In the genomic region with DNA sequence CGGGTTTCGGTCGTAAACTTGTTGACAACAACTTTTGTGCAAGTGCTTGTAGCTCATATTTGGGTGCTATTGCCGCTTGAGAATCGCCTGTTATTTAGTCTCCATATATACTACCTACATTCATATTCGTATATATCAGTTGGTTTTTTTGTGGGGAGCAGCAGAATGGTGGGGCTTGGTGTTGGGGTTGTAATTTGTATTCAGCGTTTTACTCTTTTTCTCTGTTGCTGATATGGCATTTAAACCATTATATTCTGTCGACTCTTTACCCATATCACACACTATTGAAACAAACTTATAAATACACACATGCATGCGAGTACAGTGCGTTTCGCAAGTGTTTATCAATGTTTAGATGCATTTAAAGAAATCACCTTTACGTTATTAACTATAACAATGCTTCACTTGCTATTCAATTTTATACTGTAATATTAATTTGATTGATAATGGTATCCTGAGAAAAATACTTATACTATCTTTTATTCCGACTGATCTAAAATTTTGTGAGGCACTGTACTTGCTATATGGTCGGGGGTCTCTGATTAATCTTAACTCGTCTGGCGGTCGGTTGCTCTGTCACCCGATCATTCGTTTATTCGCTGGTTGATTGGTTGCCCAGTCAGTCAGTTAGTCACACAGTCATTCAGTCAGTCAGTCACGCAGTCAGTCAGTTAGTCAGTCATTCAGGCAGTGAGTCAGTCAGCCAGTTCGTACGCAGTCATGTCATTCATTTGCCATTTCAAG, we compare ENCODE assay signal across 1 fruit fly cellular context.
TF ChIP-seq lines count a peak whose summit lies in the region.

No protein-coding gene starts in this region.

TF ChIP-seq in whole organism, embryonic, 481 proteins besides CTCF, POLR2A, EP300 and RAD21 (continued from another document):
- TF ChIP-seq fu2 (GFP tag; optimal IDR thresholded peaks at IDR 0.05; lab: Kevin White, UChicago) (peak; percentile 62), lbe (GFP tag; optimal IDR thresholded peaks at IDR 0.05; lab: Kevin White, UChicago) (peak; percentile 83), tgo (GFP tag; IDR thresholded peaks at IDR 0.05; lab: Robert Waterston, UW) (peak; percentile 86), pho (GFP tag; optimal IDR thresholded peaks at IDR 0.05; lab: Kevin White, UChicago) (peak; percentile 86), Camta (GFP tag; optimal IDR thresholded peaks at IDR 0.05; lab: Kevin White, UChicago) (peak; percentile 63), CG11696 (GFP tag; IDR thresholded peaks at IDR 0.05; lab: Robert Waterston, UW) (peak; percentile 67; the same call in 1 of the 2 replicates), Nf-YC (tag; optimal IDR thresholded peaks at IDR 0.05; lab: Kevin White, UChicago) (peak; percentile 73), CG6254 (GFP tag; optimal IDR thresholded peaks at IDR 0.05; lab: Kevin White, UChicago) (peak; percentile 65), unpg (GFP tag; optimal IDR thresholded peaks at IDR 0.05; lab: Kevin White, UChicago) (peak; percentile 91), Dll (GFP tag; IDR thresholded peaks at IDR 0.05; lab: Robert Waterston, UW; ENCODE audit: partially characterized antibody) (no peak), PHDP (tag; optimal IDR thresholded peaks at IDR 0.05; lab: Kevin White, UChicago) (peak; percentile 92), bsh (GFP tag; optimal IDR thresholded peaks at IDR 0.05; lab: Kevin White, UChicago) (peak; percentile 71 to 86), usp (GFP tag; optimal IDR thresholded peaks at IDR 0.05; lab: Kevin White, UChicago) (no peak), Aef1 (GFP tag; IDR thresholded peaks at IDR 0.05; lab: Robert Waterston, UW) (peak; percentile 79), CG13775 (GFP tag; optimal IDR thresholded peaks at IDR 0.05; lab: Kevin White, UChicago) (peak; percentile 77), CG32772 (GFP tag; IDR thresholded peaks at IDR 0.05; lab: Robert Waterston, UW) (peak; percentile 80), CG10209 (GFP tag; optimal IDR thresholded peaks at IDR 0.05; lab: Kevin White, UChicago) (peak; percentile 92), chn (GFP tag; optimal IDR thresholded peaks at IDR 0.05; lab: Kevin White, UChicago) (no peak), Nf-YB (GFP tag; optimal IDR thresholded peaks at IDR 0.05; lab: Kevin White, UChicago) (peak; percentile 68), CG4617 (GFP tag; optimal IDR thresholded peaks at IDR 0.05; lab: Kevin White, UChicago; ENCODE audit: borderline replicate concordance) (peak; percentile 19), CG8359 (GFP tag; optimal IDR thresholded peaks at IDR 0.05; lab: Kevin White, UChicago; ENCODE audit: borderline replicate concordance) (peak; percentile 53), ase (GFP tag; IDR thresholded peaks at IDR 0.05; lab: Robert Waterston, UW) (peak; percentile 81; the same call in 2 of the 3 replicates), CG13287 (GFP tag; IDR thresholded peaks at IDR 0.05; lab: Robert Waterston, UW; ENCODE audit: partially characterized antibody) (no peak)
TF ChIP-seq in whole organism, embryonic: peak in this region for 373.
